Worm (Caenorhabditis elegans) whole organism, early embryonic: ENCODE data around the gene mrt-2.

Experiments used
- B0310.2 ChIP-seq: sonication (generic microtip); optimal IDR thresholded peaks from 2 replicates; lab custom pipeline; 2016; ENCODE audit warnings: mild to moderate bottlenecking, missing genetic modification characterization, missing compliant biosample characterization
- F13C5.2 ChIP-seq: sonication (generic microtip); optimal IDR thresholded peaks from 2 replicates; lab custom pipeline; 2017; ENCODE audit warnings: mild to moderate bottlenecking, missing genetic modification characterization, inconsistent platforms, missing compliant biosample characterization
- aly-1 ChIP-seq: sonication (generic microtip); optimal IDR thresholded peaks from 2 replicates; lab custom pipeline; 2016; ENCODE audit warnings: missing genetic modification characterization, missing compliant biosample characterization
- ama-1 ChIP-seq: fragments of 150-350 bp; optimal IDR thresholded peaks from 2 replicates; lab custom pipeline; 2014
- ceh-13 ChIP-seq: fragments of 200-800 bp; sonication (Bioruptor generic); optimal IDR thresholded peaks from 2 replicates; lab custom pipeline; 2018; ENCODE audit warnings: mild to moderate bottlenecking, missing genetic modification characterization, missing compliant biosample characterization
- ceh-36 ChIP-seq: sonication (generic microtip); optimal IDR thresholded peaks from 2 replicates; lab custom pipeline; 2016; ENCODE audit warnings: missing genetic modification characterization, inconsistent platforms, missing compliant biosample characterization
- ets-7 ChIP-seq: sonication (generic microtip); optimal IDR thresholded peaks from 2 replicates; lab custom pipeline; 2016; ENCODE audit warnings: missing genotype, missing genetic modification characterization, missing compliant biosample characterization
- flt-1 ChIP-seq: fragments of 200-800 bp; sonication (Bioruptor generic); IDR thresholded peaks from 2 replicates; pipeline ENCODE4 v1.3.6; 2022; ENCODE audit warnings: missing genetic modification characterization, missing compliant biosample characterization
- hmbx-1 ChIP-seq: sonication (generic microtip); optimal IDR thresholded peaks from 2 replicates; lab custom pipeline; 2016; ENCODE audit warnings: mild to moderate bottlenecking, missing genetic modification characterization, missing compliant biosample characterization
- hmg-4 ChIP-seq: fragments of 200-800 bp; sonication (Bioruptor generic); optimal IDR thresholded peaks from 2 replicates; lab custom pipeline; 2018; ENCODE audit warnings: mild to moderate bottlenecking, missing genetic modification characterization, missing compliant biosample characterization
- hnd-1 ChIP-seq: sonication (generic microtip); optimal IDR thresholded peaks from 2 replicates; lab custom pipeline; 2016; ENCODE audit warnings: missing genetic modification characterization, missing compliant biosample characterization
- pes-1 ChIP-seq: fragments of 200-800 bp; sonication (Bioruptor generic); IDR thresholded peaks from 2 replicates; pipeline ENCODE4 v1.3.6; 2022; ENCODE audit warnings: missing genetic modification reagents, missing genetic modification characterization, missing compliant biosample characterization
- scrt-1 ChIP-seq: fragments of 200-800 bp; sonication (Bioruptor generic); IDR thresholded peaks from 2 replicates; pipeline ENCODE4 v1.3.6; 2022; ENCODE audit warnings: missing genetic modification characterization, missing compliant biosample characterization
- sea-1 ChIP-seq: fragments of 200-800 bp; sonication (Bioruptor generic); conservative IDR thresholded peaks from 2 replicates; pipeline ENCODE4 v1.3.6; 2022; ENCODE audit warnings: missing genetic modification characterization, missing compliant biosample characterization
- tbx-11 ChIP-seq: fragments of 200-800 bp; sonication (Bioruptor generic); IDR thresholded peaks from 2 replicates; pipeline ENCODE4 v1.3.6; 2022; ENCODE audit warnings: missing genetic modification characterization, missing compliant biosample characterization
- tbx-37 ChIP-seq: fragments of 200-800 bp; sonication (Bioruptor generic); conservative IDR thresholded peaks from 2 replicates; pipeline ENCODE4 v1.3.6; 2022; ENCODE audit warnings: missing genetic modification reagents, missing genetic modification characterization, missing compliant biosample characterization
- tra-4 ChIP-seq: sonication (generic microtip); optimal IDR thresholded peaks from 2 replicates; lab custom pipeline; 2017; ENCODE audit warnings: missing genetic modification characterization, missing compliant biosample characterization

The mrt-2 gene

DNA sequence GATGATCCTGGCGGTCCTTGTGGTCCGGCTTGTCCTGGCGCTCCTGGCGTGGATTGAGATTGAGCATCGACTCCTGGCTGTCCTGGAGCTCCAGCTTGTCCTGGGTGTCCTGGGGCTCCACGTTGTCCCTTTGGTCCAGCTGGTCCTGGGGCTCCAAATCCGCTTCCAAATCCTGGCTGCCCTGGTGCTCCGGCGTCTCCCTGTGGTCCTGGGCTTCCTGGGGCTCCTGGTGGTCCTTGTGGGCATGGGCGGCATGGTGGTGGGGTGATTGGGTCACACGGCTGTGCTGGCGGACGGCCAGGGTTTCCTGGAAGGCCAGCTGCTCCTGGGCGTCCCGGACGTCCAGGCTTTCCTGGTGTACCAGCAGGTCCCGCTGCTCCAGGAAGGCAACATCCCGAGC, 40.6 kb upstream of the mrt-2 start:
- TF ChIP-seq hmbx-1 (tag; lab: Kevin White, UChicago) (no peak), F13C5.2 (no peak), aly-1 (tag; lab: Kevin White, UChicago) (no peak), ets-7 (no peak), tbx-37 (GFP tag; lab: Robert Waterston, UW) (no peak), flt-1 (GFP tag; lab: Robert Waterston, UW) (no peak), pes-1 (GFP tag; lab: Robert Waterston, UW) (no peak), sea-1 (GFP tag; lab: Robert Waterston, UW) (no peak), ceh-13 (GFP tag; lab: Kevin White, UChicago) (no peak), B0310.2 (no peak), ama-1 (lab: Kevin White, UChicago) (no peak), ceh-36 (tag; lab: Kevin White, UChicago) (no peak), hmg-4 (GFP tag; lab: Kevin White, UChicago) (no peak), tra-4 (tag; lab: Kevin White, UChicago) (no peak), scrt-1 (GFP tag; lab: Robert Waterston, UW) (no peak), hnd-1 (tag; lab: Kevin White, UChicago) (no peak), tbx-11 (GFP tag; lab: Robert Waterston, UW) (no peak)

ce11 chrIII:11706665-11707064, 39.9 kb upstream of the mrt-2 start, which contains the start of gene col-96:
Gene col-96, minus strand, starts transcription at chrIII:11706765.
- no peak for TF ChIP-seq ceh-13 (GFP tag; lab: Kevin White, UChicago)
- TF ChIP-seq tbx-37 (GFP tag; lab: Robert Waterston, UW), result no peak
- TF ChIP-seq hmg-4 (GFP tag; lab: Kevin White, UChicago), result no peak
- TF ChIP-seq B0310.2, result no peak
- no peak for TF ChIP-seq hnd-1 (tag; lab: Kevin White, UChicago)
- TF ChIP-seq flt-1 (GFP tag; lab: Robert Waterston, UW), result no peak
- no peak for TF ChIP-seq ama-1 (lab: Kevin White, UChicago)

- no peak for TF ChIP-seq tra-4 (tag; lab: Kevin White, UChicago)
- no peak for TF ChIP-seq ceh-13 (GFP tag; lab: Kevin White, UChicago)
- no peak for TF ChIP-seq pes-1 (GFP tag; lab: Robert Waterston, UW)
- no peak for TF ChIP-seq ceh-36 (tag; lab: Kevin White, UChicago)
- TF ChIP-seq B0310.2, result no peak
- no peak for TF ChIP-seq hmg-4 (GFP tag; lab: Kevin White, UChicago)
- no peak for TF ChIP-seq F13C5.2
- no peak for TF ChIP-seq tbx-11 (GFP tag; lab: Robert Waterston, UW)
- no peak for TF ChIP-seq hmbx-1 (tag; lab: Kevin White, UChicago)
- no peak for TF ChIP-seq ets-7
- TF ChIP-seq tbx-37 (GFP tag; lab: Robert Waterston, UW), result no peak
- TF ChIP-seq flt-1 (GFP tag; lab: Robert Waterston, UW), result no peak
- no peak for TF ChIP-seq sea-1 (GFP tag; lab: Robert Waterston, UW)
- TF ChIP-seq hnd-1 (tag; lab: Kevin White, UChicago), result no peak
- TF ChIP-seq ama-1 (lab: Kevin White, UChicago), result no peak
- TF ChIP-seq scrt-1 (GFP tag; lab: Robert Waterston, UW), result no peak
- no peak for TF ChIP-seq aly-1 (tag; lab: Kevin White, UChicago)
These were observed 37.8 kb upstream of the mrt-2 start, which contains the start of gene Y41C4A.8 for ce11 chrIII:11708722-11709121. Gene Y41C4A.8, minus strand, starts transcription at chrIII:11708822.

ce11 chrIII:11718548-11718947, 28.0 kb upstream of the mrt-2 start, which contains the start of gene Y41C4A.9:
Gene Y41C4A.9, minus strand, starts transcription at chrIII:11718645.
- TF ChIP-seq B0310.2, result no peak
- no peak for TF ChIP-seq hmbx-1 (tag; lab: Kevin White, UChicago)
- no peak for TF ChIP-seq tbx-11 (GFP tag; lab: Robert Waterston, UW)
- TF ChIP-seq hmg-4 (GFP tag; lab: Kevin White, UChicago), result no peak
- TF ChIP-seq scrt-1 (GFP tag; lab: Robert Waterston, UW), result no peak
- no peak for TF ChIP-seq ama-1 (lab: Kevin White, UChicago)
- no peak for TF ChIP-seq pes-1 (GFP tag; lab: Robert Waterston, UW)
- no peak for TF ChIP-seq hnd-1 (tag; lab: Kevin White, UChicago)
- no peak for TF ChIP-seq ceh-13 (GFP tag; lab: Kevin White, UChicago)

ce11 chrIII:11719400-11719875, 27.1 kb upstream of the mrt-2 start, which contains the start of the genes elb-1 and Y41C4A.11:
Gene elb-1, minus strand, starts transcription at chrIII:11719450.
Gene Y41C4A.11, plus strand, starts transcription at chrIII:11719860.
- TF ChIP-seq ama-1 (lab: Kevin White, UChicago) (no peak), tra-4 (tag; lab: Kevin White, UChicago) (no peak), hmbx-1 (tag; lab: Kevin White, UChicago) (no peak), hmg-4 (GFP tag; lab: Kevin White, UChicago) (no peak), flt-1 (GFP tag; lab: Robert Waterston, UW) (no peak)

DNA sequence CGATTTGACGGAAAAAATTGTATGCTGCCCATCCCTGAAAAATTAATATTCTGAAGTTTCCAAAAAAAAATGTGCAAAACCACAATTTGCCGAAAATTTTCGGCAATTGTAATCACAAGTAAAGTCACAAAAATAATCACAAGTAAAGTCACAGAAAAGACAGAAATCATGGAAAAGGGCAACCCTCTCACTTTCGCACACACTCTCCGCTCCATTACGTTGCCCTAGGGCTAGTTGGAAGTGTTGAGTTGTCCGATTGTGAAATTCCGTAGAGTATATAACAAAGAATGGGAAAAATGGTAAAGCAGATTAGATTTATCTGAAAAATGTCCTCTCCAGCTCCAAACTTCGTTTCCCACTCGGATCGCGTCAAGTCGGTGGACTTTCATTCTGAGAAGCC, 25.2 kb upstream of the mrt-2 start, which contains the start of gene Y41C4A.32:
Gene Y41C4A.32, plus strand, starts transcription at position 302 of the 400 bp plus-strand sequence.
- TF ChIP-seq pes-1 (GFP tag; lab: Robert Waterston, UW), result no peak
- TF ChIP-seq scrt-1 (GFP tag; lab: Robert Waterston, UW), result no peak
- no peak for TF ChIP-seq hmbx-1 (tag; lab: Kevin White, UChicago)
- TF ChIP-seq tra-4 (tag; lab: Kevin White, UChicago), result no peak
- TF ChIP-seq flt-1 (GFP tag; lab: Robert Waterston, UW), result no peak
- TF ChIP-seq ceh-36 (tag; lab: Kevin White, UChicago), result no peak
- TF ChIP-seq ets-7, result no peak
- no peak for TF ChIP-seq F13C5.2
- no peak for TF ChIP-seq hmg-4 (GFP tag; lab: Kevin White, UChicago)
- TF ChIP-seq tbx-11 (GFP tag; lab: Robert Waterston, UW), result no peak
- TF ChIP-seq sea-1 (GFP tag; lab: Robert Waterston, UW), result no peak
- no peak for TF ChIP-seq hnd-1 (tag; lab: Kevin White, UChicago)
- no peak for TF ChIP-seq ama-1 (lab: Kevin White, UChicago)
- TF ChIP-seq tbx-37 (GFP tag; lab: Robert Waterston, UW), result no peak
- no peak for TF ChIP-seq aly-1 (tag; lab: Kevin White, UChicago)
- TF ChIP-seq ceh-13 (GFP tag; lab: Kevin White, UChicago), result no peak
- TF ChIP-seq B0310.2, result no peak
